Fruit fly (Drosophila melanogaster) whole organism, embryonic: ENCODE results near the gene Cnot4.
A peak's percentile ranks its signal among the peaks of the same experiment; 100 is the strongest.

Source experiments
- ATbp ChIP-seq: fragments of 200-800 bp; sonication (Bioruptor generic); optimal IDR thresholded peaks from 2 replicates; lab custom pipeline; 2017; ENCODE audit warnings: missing biosample characterization, mild to moderate bottlenecking, missing genetic modification characterization, missing genetic modification reagents
- Asciz ChIP-seq: fragments of 200-800 bp; sonication (Bioruptor generic); optimal IDR thresholded peaks from 2 replicates; lab custom pipeline; 2017; ENCODE audit warnings: missing biosample characterization, mild to moderate bottlenecking, missing genetic modification characterization, missing genetic modification reagents
- BEAF-32 ChIP-seq: fragments of 200-800 bp; sonication (Bioruptor generic); optimal IDR thresholded peaks from 3 replicates; lab custom pipeline; 2017; ENCODE audit warnings: missing biosample characterization, missing genetic modification characterization, mild to moderate bottlenecking, moderate library complexity, missing genetic modification reagents
- CG10462 ChIP-seq: fragments of 200-800 bp; sonication (Bioruptor generic); optimal IDR thresholded peaks from 2 replicates; lab custom pipeline; 2016; ENCODE audit warnings: missing biosample characterization, missing genetic modification characterization
- CG13123 ChIP-seq: fragments of 200-800 bp; sonication (Bioruptor generic); optimal IDR thresholded peaks from 2 replicates; lab custom pipeline; 2016; ENCODE audit warnings: missing biosample characterization, missing genetic modification characterization
- CG17829 ChIP-seq: fragments of 200-800 bp; optimal IDR thresholded peaks from 2 replicates; lab custom pipeline; 2019; ENCODE audit warnings: missing biosample characterization, mild to moderate bottlenecking, missing genetic modification characterization, moderate library complexity
- CG1832 ChIP-seq: fragments of 200-800 bp; sonication (Bioruptor generic); optimal IDR thresholded peaks from 2 replicates; lab custom pipeline; 2017; ENCODE audit warnings: missing biosample characterization, mild to moderate bottlenecking, missing genetic modification characterization, inconsistent platforms
- CG18599 ChIP-seq: fragments of 200-800 bp; sonication (Bioruptor generic); optimal IDR thresholded peaks from 3 replicates; lab custom pipeline; 2017; ENCODE audit warnings: missing biosample characterization, missing genetic modification characterization, mild to moderate bottlenecking, moderate library complexity, missing genetic modification reagents
- CG31441 ChIP-seq: fragments of 200-800 bp; sonication (Bioruptor generic); IDR thresholded peaks from 2 replicates; pipeline ENCODE4 v1.3.6; 2022; ENCODE audit warnings: missing biosample characterization, missing genetic modification characterization
- CG32532 ChIP-seq: fragments of 200-800 bp; sonication (Bioruptor generic); IDR thresholded peaks from 2 replicates; pipeline ENCODE4 v1.3.6; 2022; ENCODE audit warnings: missing biosample characterization, missing genetic modification characterization
- CG4360 ChIP-seq: fragments of 200-800 bp; sonication (Bioruptor generic); IDR thresholded peaks from 2 replicates; pipeline ENCODE4 v1.3.6; 2022; ENCODE audit warnings: missing biosample characterization, missing genetic modification characterization
- CG4617 ChIP-seq: fragments of 200-800 bp; sonication (Bioruptor generic); optimal IDR thresholded peaks from 3 replicates; lab custom pipeline; 2016; ENCODE audit warnings: missing biosample characterization, missing genetic modification characterization, borderline replicate concordance
- CG6813 ChIP-seq: fragments of 200-800 bp; sonication (Bioruptor generic); optimal IDR thresholded peaks from 2 replicates; lab custom pipeline; 2017; ENCODE audit warnings: missing biosample characterization, missing genetic modification characterization, mild to moderate bottlenecking, moderate library complexity, missing genetic modification reagents
- CG8089 ChIP-seq: fragments of 200-800 bp; sonication (Bioruptor generic); optimal IDR thresholded peaks from 3 replicates; lab custom pipeline; 2016; ENCODE audit warnings: missing biosample characterization, missing genetic modification characterization
- CG9797 ChIP-seq: fragments of 200-800 bp; sonication (Bioruptor generic); optimal IDR thresholded peaks from 3 replicates; lab custom pipeline; 2018; ENCODE audit warnings: missing biosample characterization, mild to moderate bottlenecking, missing genetic modification characterization
- CG9932 ChIP-seq: fragments of 200-800 bp; sonication (Bioruptor generic); IDR thresholded peaks from 2 replicates; pipeline ENCODE4 v1.3.6; 2022; ENCODE audit warnings: missing biosample characterization, missing genetic modification characterization
- CoRest ChIP-seq: fragments of 200-800 bp; sonication (Bioruptor generic); optimal IDR thresholded peaks from 3 replicates; lab custom pipeline; 2018; ENCODE audit warnings: missing biosample characterization, mild to moderate bottlenecking, missing genetic modification characterization, moderate library complexity
- Dfd ChIP-seq, 2 experiments: fragments of >200 bp; optimal IDR thresholded peaks; 2 replicates each; lab custom pipeline; 2017; ENCODE audit warnings: missing biosample characterization in 2 of 2, missing genetic modification characterization in 2 of 2
- Elba2 ChIP-seq: fragments of 200-800 bp; sonication (Bioruptor generic); optimal IDR thresholded peaks from 3 replicates; lab custom pipeline; 2016; ENCODE audit warnings: missing biosample characterization, missing genetic modification characterization
- HHEX ChIP-seq: fragments of 200-800 bp; sonication (Bioruptor generic); optimal IDR thresholded peaks from 3 replicates; lab custom pipeline; 2017; ENCODE audit warnings: missing biosample characterization, mild to moderate bottlenecking, missing genetic modification characterization, missing genetic modification reagents
- Hr78 ChIP-seq, 2 experiments: fragments of 200-800 bp in 1 of 2; fragments of >200 bp in 1 of 2; sonication (Bioruptor generic) in 1 of 2; optimal IDR thresholded peaks; 2 replicates each; lab custom pipeline; 2017 to 2019; ENCODE audit warnings: missing biosample characterization in 2 of 2, missing genetic modification characterization in 2 of 2, mild to moderate bottlenecking in 1 of 2, moderate library complexity in 1 of 2
- Max ChIP-seq: fragments of 200-800 bp; sonication (Bioruptor generic); optimal IDR thresholded peaks from 2 replicates; lab custom pipeline; 2016; ENCODE audit warnings: missing biosample characterization, mild to moderate bottlenecking, missing genetic modification characterization
- Mes4 ChIP-seq: fragments of 200-800 bp; sonication (Bioruptor generic); optimal IDR thresholded peaks from 2 replicates; lab custom pipeline; 2016; ENCODE audit warnings: missing biosample characterization, missing genetic modification characterization
- Neu2 ChIP-seq: fragments of 200-800 bp; sonication (Bioruptor generic); optimal IDR thresholded peaks from 3 replicates; lab custom pipeline; 2016; ENCODE audit warnings: missing biosample characterization, missing genetic modification characterization, borderline replicate concordance
- Ssrp ChIP-seq: fragments of 200-800 bp; sonication (Bioruptor generic); optimal IDR thresholded peaks from 2 replicates; lab custom pipeline; 2018; ENCODE audit warnings: missing biosample characterization, mild to moderate bottlenecking, missing genetic modification characterization, moderate library complexity
- Xbp1 ChIP-seq: fragments of 200-800 bp; sonication (Bioruptor generic); optimal IDR thresholded peaks from 3 replicates; lab custom pipeline; 2016; ENCODE audit warnings: missing biosample characterization, mild to moderate bottlenecking, missing genetic modification characterization
- Xrp1 ChIP-seq: fragments of 200-800 bp; sonication (Bioruptor generic); IDR thresholded peaks from 2 replicates; pipeline ENCODE4 v1.3.6; 2022; ENCODE audit warnings: missing biosample characterization, missing genetic modification characterization
- btn ChIP-seq: fragments of 200-800 bp; sonication (Bioruptor generic); optimal IDR thresholded peaks from 2 replicates; lab custom pipeline; 2016; ENCODE audit warnings: missing biosample characterization, missing genetic modification characterization
- cas ChIP-seq: fragments of 200-800 bp; sonication (Bioruptor generic); IDR thresholded peaks from 2 replicates; pipeline ENCODE4 v1.3.6; 2022; ENCODE audit warnings: missing biosample characterization, missing genetic modification characterization
- cato ChIP-seq: fragments of 200-800 bp; sonication (Bioruptor generic); optimal IDR thresholded peaks from 2 replicates; lab custom pipeline; 2016; ENCODE audit warnings: missing biosample characterization, missing genetic modification characterization, borderline replicate concordance
- caup ChIP-seq: fragments of 200-800 bp; sonication (Bioruptor generic); optimal IDR thresholded peaks from 3 replicates; lab custom pipeline; 2017; ENCODE audit warnings: missing biosample characterization, mild to moderate bottlenecking, missing genetic modification characterization, moderate library complexity; ENCODE audit not compliant: severe bottlenecking
- chif ChIP-seq, 2 experiments: fragments of 200-800 bp; sonication (Bioruptor generic); optimal IDR thresholded peaks; 3 replicates each; lab custom pipeline; 2016; ENCODE audit warnings: missing biosample characterization in 2 of 2, missing genetic modification characterization in 2 of 2
- dm ChIP-seq: fragments of 200-800 bp; sonication (Bioruptor generic); optimal IDR thresholded peaks from 3 replicates; lab custom pipeline; 2016; ENCODE audit warnings: missing biosample characterization, missing genetic modification characterization
- dmrt11E ChIP-seq: fragments of 200-800 bp; sonication (Bioruptor generic); optimal IDR thresholded peaks from 3 replicates; lab custom pipeline; 2018; ENCODE audit warnings: missing biosample characterization, mild to moderate bottlenecking, missing genetic modification characterization, moderate library complexity
- ewg ChIP-seq: fragments of 200-800 bp; sonication (Bioruptor generic); optimal IDR thresholded peaks from 3 replicates; lab custom pipeline; 2017; ENCODE audit warnings: mild to moderate bottlenecking, missing biosample characterization, missing genetic modification reagents, missing genetic modification characterization
- exex ChIP-seq: fragments of 200-800 bp; sonication (Bioruptor generic); optimal IDR thresholded peaks from 4 replicates; lab custom pipeline; 2018; ENCODE audit warnings: missing biosample characterization, mild to moderate bottlenecking, missing genetic modification characterization, moderate library complexity
- gem ChIP-seq: fragments of 200-800 bp; sonication (Bioruptor generic); optimal IDR thresholded peaks from 2 replicates; lab custom pipeline; 2019; ENCODE audit warnings: missing biosample characterization, mild to moderate bottlenecking, missing genetic modification characterization, moderate library complexity
- gfzf ChIP-seq: fragments of 200-800 bp; sonication (Bioruptor generic); optimal IDR thresholded peaks from 2 replicates; lab custom pipeline; 2016; ENCODE audit warnings: missing biosample characterization, mild to moderate bottlenecking, missing genetic modification characterization, moderate library complexity
- kah ChIP-seq: fragments of 200-800 bp; sonication (Bioruptor generic); optimal IDR thresholded peaks from 2 replicates; lab custom pipeline; 2018; ENCODE audit warnings: missing biosample characterization, mild to moderate bottlenecking, missing genetic modification characterization
- nau ChIP-seq: fragments of 200-800 bp; sonication (Bioruptor generic); optimal IDR thresholded peaks from 3 replicates; lab custom pipeline; 2017; ENCODE audit warnings: missing biosample characterization, mild to moderate bottlenecking, missing genetic modification characterization, missing genetic modification reagents
- pfk ChIP-seq: fragments of 200-800 bp; sonication (Bioruptor generic); optimal IDR thresholded peaks from 2 replicates; lab custom pipeline; 2018; ENCODE audit warnings: missing biosample characterization, mild to moderate bottlenecking, missing genetic modification characterization, moderate library complexity
- rib ChIP-seq: fragments of 200-800 bp; sonication (Bioruptor generic); IDR thresholded peaks from 2 replicates; pipeline ENCODE4 v1.3.6; 2022; ENCODE audit warnings: missing biosample characterization, missing genetic modification characterization
- ro ChIP-seq: fragments of 200-800 bp; sonication (Bioruptor generic); IDR thresholded peaks from 2 replicates; pipeline ENCODE4 v1.3.6; 2022; ENCODE audit warnings: missing biosample characterization, missing genetic modification characterization
- run ChIP-seq: fragments of 200-800 bp; sonication (Bioruptor generic); optimal IDR thresholded peaks from 3 replicates; lab custom pipeline; 2018; ENCODE audit warnings: missing biosample characterization, mild to moderate bottlenecking, missing genetic modification characterization
- sima ChIP-seq: fragments of 200-800 bp; sonication (Bioruptor generic); optimal IDR thresholded peaks from 2 replicates; lab custom pipeline; 2016; ENCODE audit warnings: missing biosample characterization, missing genetic modification characterization
- slp2 ChIP-seq: fragments of 200-800 bp; sonication (Bioruptor generic); optimal IDR thresholded peaks from 2 replicates; lab custom pipeline; 2016; ENCODE audit warnings: missing biosample characterization, missing genetic modification characterization
- tna ChIP-seq: fragments of 200-800 bp; sonication (Bioruptor generic); IDR thresholded peaks from 2 replicates; pipeline ENCODE4 v1.3.6; 2022; ENCODE audit warnings: missing biosample characterization, missing genetic modification characterization; ENCODE audit not compliant: partially characterized antibody
- zen ChIP-seq: fragments of 200-800 bp; sonication (Bioruptor generic); optimal IDR thresholded peaks from 3 replicates; lab custom pipeline; 2018; ENCODE audit warnings: missing biosample characterization, mild to moderate bottlenecking, missing genetic modification characterization, moderate library complexity
- zfh1 ChIP-seq: fragments of 200-800 bp; sonication (Bioruptor generic); IDR thresholded peaks from 3 replicates; pipeline ENCODE4 v1.3.6; 2022; ENCODE audit warnings: missing biosample characterization, missing genetic modification characterization

Gene Cnot4

DNA sequence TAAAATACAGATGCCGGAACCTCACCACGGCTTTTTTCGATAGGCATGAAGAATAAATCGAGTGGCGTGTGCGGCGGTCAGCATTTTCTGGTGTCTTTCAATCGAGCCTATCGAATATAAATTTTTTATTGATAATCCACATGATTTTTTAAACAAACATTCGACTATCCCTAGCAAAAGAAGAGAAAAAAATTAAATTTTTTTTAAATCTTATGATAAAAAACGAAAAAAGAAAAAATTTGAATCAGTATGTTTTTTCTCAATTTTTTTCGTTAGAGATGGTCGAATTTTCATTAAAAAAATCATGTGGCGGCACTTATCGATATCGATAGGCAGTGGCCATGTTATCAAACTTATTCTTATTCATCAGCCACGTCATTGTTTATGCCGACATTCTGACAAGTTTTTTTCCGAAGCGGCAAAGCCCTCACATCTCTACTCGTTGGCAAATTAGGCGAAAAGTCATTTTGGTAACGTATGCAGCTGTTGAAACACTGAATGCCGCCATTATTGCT lies 30.1 kb downstream of the Cnot4 start, which contains the start of the genes SmB and KdelR (continued):
- TF ChIP-seq run (no peak), CoRest (tag; lab: Kevin White, UChicago) (peak; percentile 16), nau (GFP tag; lab: Kevin White, UChicago) (no peak), ewg (GFP tag; lab: Kevin White, UChicago) (peak; percentile 56), Asciz (no peak), CG4360 (GFP tag; lab: Robert Waterston, UW) (no peak), Elba2 (GFP tag; lab: Kevin White, UChicago) (peak; percentile 26), Max (GFP tag; lab: Kevin White, UChicago) (peak; percentile 64), BEAF-32 (GFP tag; lab: Kevin White, UChicago) (peak; percentile 69), gfzf (GFP tag; lab: Kevin White, UChicago) (peak; percentile 61), CG10462 (no peak), CG13123 (GFP tag; lab: Kevin White, UChicago) (no peak), CG6813 (GFP tag; lab: Kevin White, UChicago) (no peak), btn (GFP tag; lab: Kevin White, UChicago) (no peak), CG31441 (GFP tag; lab: Robert Waterston, UW) (no peak; the same call in none of the 2 replicates), gem (tag; lab: Kevin White, UChicago) (no peak), ro (GFP tag; lab: Robert Waterston, UW) (no peak), zen (tag; lab: Kevin White, UChicago) (peak; percentile 11), dm (GFP tag; lab: Kevin White, UChicago) (peak; percentile 80), Xbp1 (GFP tag; lab: Kevin White, UChicago) (peak; percentile 97), pfk (GFP tag; lab: Kevin White, UChicago) (peak; percentile 25), CG8089 (GFP tag; lab: Kevin White, UChicago) (no peak), CG4617 (GFP tag; lab: Kevin White, UChicago) (peak; percentile 18), rib (GFP tag; lab: Robert Waterston, UW) (no peak), Dfd (GFP tag; optimal IDR thresholded peaks at IDR 0.05; lab: Kevin White, UChicago) (no peak), Xrp1 (GFP tag; lab: Robert Waterston, UW) (no peak; the same call in 1 of the 2 replicates), exex (peak; percentile 19), dmrt11E (tag; lab: Kevin White, UChicago) (no peak), CG18599 (no peak), cas (no peak), Ssrp (tag; lab: Kevin White, UChicago) (no peak), tna (GFP tag; lab: Robert Waterston, UW) (peak; percentile 84), kah (GFP tag; lab: Kevin White, UChicago) (no peak), ATbp (GFP tag; lab: Kevin White, UChicago) (no peak), Hr78 (GFP tag; optimal IDR thresholded peaks at IDR 0.05; lab: Kevin White, UChicago) (no peak), CG17829 (peak; percentile 65), CG9797 (peak; percentile 56), Neu2 (no peak), sima (GFP tag; lab: Kevin White, UChicago) (no peak), CG32532 (GFP tag; lab: Robert Waterston, UW) (no peak), zfh1 (GFP tag; lab: Robert Waterston, UW) (peak; percentile 6; the same call in 1 of the 3 replicates), chif (GFP tag; optimal IDR thresholded peaks at IDR 0.05; lab: Kevin White, UChicago) (no peak), CG1832 (GFP tag; lab: Kevin White, UChicago) (no peak), slp2 (no peak), caup (GFP tag; lab: Kevin White, UChicago) (no peak), Mes4 (GFP tag; lab: Kevin White, UChicago) (no peak), cato (GFP tag; lab: Kevin White, UChicago) (no peak), CG9932 (peak; percentile 28; the same call in 1 of the 2 replicates), HHEX (GFP tag; lab: Kevin White, UChicago) (no peak)
